Worm (Caenorhabditis elegans) whole organism, L1 larva: ENCODE measurements around the gene F33E11.2.

Experiments
- C16A3.4 ChIP-seq: fragments of 150-350 bp; optimal IDR thresholded peaks from 2 replicates; lab custom pipeline; 2014; ENCODE audit warnings: missing biosample characterization, missing genetic modification characterization
- F16B12.6 ChIP-seq: fragments of 150-350 bp; optimal IDR thresholded peaks from 2 replicates; lab custom pipeline; 2014; ENCODE audit warnings: missing biosample characterization, missing genetic modification characterization
- aha-1 ChIP-seq: fragments of 150-350 bp; optimal IDR thresholded peaks from 2 replicates; lab custom pipeline; 2014; ENCODE audit warnings: missing biosample characterization, missing genetic modification characterization
- alr-1 ChIP-seq: fragments of 200-800 bp; sonication (Bioruptor generic); optimal IDR thresholded peaks from 2 replicates; lab custom pipeline; 2018; ENCODE audit warnings: borderline replicate concordance, mild to moderate bottlenecking, missing genetic modification characterization, missing compliant biosample characterization
- aly-2 ChIP-seq: fragments of 150-350 bp; optimal IDR thresholded peaks from 2 replicates; lab custom pipeline; 2014; ENCODE audit warnings: missing biosample characterization, missing genetic modification characterization
- ceh-63 ChIP-seq: fragments of 200-800 bp; sonication (Bioruptor generic); optimal IDR thresholded peaks from 2 replicates; lab custom pipeline; 2018; ENCODE audit warnings: mild to moderate bottlenecking, missing genetic modification characterization, missing compliant biosample characterization
- ceh-82 ChIP-seq, 3 experiments: fragments of 150-350 bp in 1 of 3; sonication (generic microtip) in 2 of 3; optimal IDR thresholded peaks; 2 replicates each; lab custom pipeline; 2014 to 2017; ENCODE audit warnings: missing biosample characterization in 3 of 3, missing genetic modification characterization in 3 of 3
- ces-1 ChIP-seq: fragments of 150-350 bp; optimal IDR thresholded peaks from 2 replicates; lab custom pipeline; 2014; ENCODE audit warnings: missing biosample characterization, missing genetic modification reagents, missing genetic modification characterization
- dpl-1 ChIP-seq, 3 experiments: fragments of 150-350 bp in 2 of 3; sonication (generic microtip) in 1 of 3; optimal IDR thresholded peaks; 2 replicates each; lab custom pipeline; 2014 to 2017; ENCODE audit warnings: missing biosample characterization in 3 of 3, missing genetic modification characterization in 3 of 3, missing genetic modification reagents in 3 of 3
- dsc-1 ChIP-seq: sonication (generic microtip); optimal IDR thresholded peaks from 2 replicates; lab custom pipeline; 2016; ENCODE audit warnings: mild to moderate bottlenecking, missing genetic modification characterization, missing compliant biosample characterization
- efl-1 ChIP-seq, 4 experiments: fragments of 150-350 bp; optimal IDR thresholded peaks in 3 of 4; peaks in 1 of 4; 1 replicate in 1 of 4; 2 replicates in 3 of 4; lab custom pipeline; 2014; ENCODE audit warnings: missing biosample characterization in 2 of 4, missing genetic modification characterization in 2 of 4, missing genetic modification reagents in 2 of 4
- egl-13 ChIP-seq: sonication (generic microtip); optimal IDR thresholded peaks from 2 replicates; lab custom pipeline; 2016; ENCODE audit warnings: missing genotype, missing genetic modification reagents, missing genetic modification characterization, missing compliant biosample characterization
- fos-1 ChIP-seq: fragments of 150-350 bp; optimal IDR thresholded peaks from 2 replicates; lab custom pipeline; 2014; ENCODE audit warnings: missing biosample characterization, missing genetic modification characterization
- grh-1 ChIP-seq: fragments of 200-800 bp; sonication (Bioruptor generic); IDR thresholded peaks from 2 replicates; pipeline ENCODE4 v1.3.6; 2022; ENCODE audit warnings: missing genetic modification reagents, missing genetic modification characterization, missing compliant biosample characterization
- hlh-4 ChIP-seq: sonication (generic microtip); optimal IDR thresholded peaks from 2 replicates; lab custom pipeline; 2016; ENCODE audit warnings: mild to moderate bottlenecking, missing genetic modification characterization, missing compliant biosample characterization
- irx-1 ChIP-seq: sonication (generic microtip); optimal IDR thresholded peaks from 2 replicates; lab custom pipeline; 2016; ENCODE audit warnings: missing genetic modification characterization, missing compliant biosample characterization
- lin-35 ChIP-seq, 2 experiments: fragments of 150-350 bp; optimal IDR thresholded peaks; 2 replicates each; lab custom pipeline; 2014; ENCODE audit warnings: missing biosample characterization in 2 of 2, missing genetic modification characterization in 2 of 2, missing genetic modification reagents in 2 of 2
- lir-3 ChIP-seq: sonication (generic microtip); optimal IDR thresholded peaks from 2 replicates; lab custom pipeline; 2016; ENCODE audit warnings: mild to moderate bottlenecking, missing genetic modification characterization, moderate library complexity, missing compliant biosample characterization; ENCODE audit not compliant: poor library complexity
- lsy-2 ChIP-seq, 2 experiments: fragments of 150-350 bp; optimal IDR thresholded peaks; 2 replicates each; lab custom pipeline; 2014; ENCODE audit warnings: missing biosample characterization in 2 of 2, missing genetic modification characterization in 2 of 2
- mab-9 ChIP-seq: fragments of 200-800 bp; sonication (Bioruptor generic); IDR thresholded peaks from 2 replicates; pipeline ENCODE4 v1.3.6; 2022; ENCODE audit warnings: missing genetic modification reagents, missing genetic modification characterization, missing compliant biosample characterization
- mep-1 ChIP-seq: fragments of 150-350 bp; optimal IDR thresholded peaks from 2 replicates; lab custom pipeline; 2014; ENCODE audit warnings: missing biosample characterization, missing genetic modification characterization
- nhr-11 ChIP-seq: fragments of 150-350 bp; optimal IDR thresholded peaks from 2 replicates; lab custom pipeline; 2014; ENCODE audit warnings: missing biosample characterization, missing genetic modification characterization
- nhr-19 ChIP-seq: fragments of 200-800 bp; sonication (Bioruptor generic); conservative IDR thresholded peaks from 2 replicates; pipeline ENCODE4 v1.3.6; 2022; ENCODE audit warnings: missing genetic modification characterization, missing compliant biosample characterization
- nhr-20 ChIP-seq: sonication (generic microtip); optimal IDR thresholded peaks from 2 replicates; lab custom pipeline; 2016; ENCODE audit warnings: mild to moderate bottlenecking, missing genetic modification characterization, missing compliant biosample characterization
- nhr-28 ChIP-seq: fragments of 150-350 bp; optimal IDR thresholded peaks from 2 replicates; lab custom pipeline; 2014; ENCODE audit warnings: missing biosample characterization, missing genetic modification characterization
- nhr-47 ChIP-seq: sonication (generic microtip); optimal IDR thresholded peaks from 2 replicates; lab custom pipeline; 2016; ENCODE audit warnings: mild to moderate bottlenecking, missing genetic modification characterization, moderate library complexity, missing compliant biosample characterization
- nhr-84 ChIP-seq: sonication (generic microtip); optimal IDR thresholded peaks from 2 replicates; lab custom pipeline; 2017; ENCODE audit warnings: missing biosample characterization, missing genetic modification characterization
- nhr-85 ChIP-seq: sonication (generic microtip); peaks from one replicate; lab custom pipeline; 2016; ENCODE audit warnings: missing genetic modification characterization, inconsistent platforms, missing compliant biosample characterization
- nhr-90 ChIP-seq: sonication (generic microtip); optimal IDR thresholded peaks from 2 replicates; lab custom pipeline; 2016; ENCODE audit warnings: mild to moderate bottlenecking, missing genetic modification characterization, missing compliant biosample characterization; ENCODE audit not compliant: poor library complexity
- pag-3 ChIP-seq: sonication (generic microtip); optimal IDR thresholded peaks from 2 replicates; lab custom pipeline; 2017; ENCODE audit warnings: missing genetic modification characterization, mild to moderate bottlenecking, missing compliant biosample characterization, antibody characterized with exemption, borderline replicate concordance; ENCODE audit not compliant: insufficient read depth
- pax-3 ChIP-seq: fragments of 200-800 bp; sonication (Bioruptor generic); optimal IDR thresholded peaks from 2 replicates; lab custom pipeline; 2018; ENCODE audit warnings: mild to moderate bottlenecking, missing genetic modification characterization, moderate library complexity, missing compliant biosample characterization
- rnt-1 ChIP-seq: sonication (generic microtip); optimal IDR thresholded peaks from 2 replicates; lab custom pipeline; 2016; ENCODE audit warnings: mild to moderate bottlenecking, missing genetic modification characterization, moderate library complexity, missing compliant biosample characterization
- snpc-4 ChIP-seq: fragments of 150-350 bp; optimal IDR thresholded peaks from 2 replicates; lab custom pipeline; 2014; ENCODE audit warnings: missing biosample characterization, missing genetic modification characterization
- snu-23 ChIP-seq: sonication (generic microtip); optimal IDR thresholded peaks from 2 replicates; lab custom pipeline; 2016; ENCODE audit warnings: missing genetic modification characterization, missing compliant biosample characterization
- swsn-7 ChIP-seq: sonication (generic microtip); optimal IDR thresholded peaks from 2 replicates; lab custom pipeline; 2016; ENCODE audit warnings: missing genetic modification characterization, missing compliant biosample characterization
- tbx-2 ChIP-seq: sonication (generic microtip); optimal IDR thresholded peaks from 2 replicates; lab custom pipeline; 2016; ENCODE audit warnings: missing genetic modification characterization, missing compliant biosample characterization
- tlp-1 ChIP-seq: fragments of 150-350 bp; optimal IDR thresholded peaks from 2 replicates; lab custom pipeline; 2014; ENCODE audit warnings: missing biosample characterization, missing genetic modification characterization
- unc-130 ChIP-seq: fragments of 150-350 bp; optimal IDR thresholded peaks from 2 replicates; lab custom pipeline; 2017; ENCODE audit warnings: missing biosample characterization, missing genetic modification characterization, inconsistent platforms
- unc-30 ChIP-seq: sonication (generic microtip); optimal IDR thresholded peaks from 2 replicates; lab custom pipeline; 2017; ENCODE audit warnings: missing biosample characterization, missing genetic modification characterization
- unc-98 ChIP-seq: fragments of 200-800 bp; sonication (Bioruptor generic); IDR thresholded peaks from 2 replicates; pipeline ENCODE4 v1.3.6; 2022; ENCODE audit warnings: missing genetic modification characterization, missing compliant biosample characterization
- xbp-1 ChIP-seq: sonication (generic microtip); optimal IDR thresholded peaks from 2 replicates; lab custom pipeline; 2016; ENCODE audit warnings: missing genetic modification characterization, missing compliant biosample characterization

The F33E11.2 gene

ce11 chrV:304613-305012 is 6.9 kb downstream of the F33E11.2 start, which contains the start of gene F33E11.3:
Gene F33E11.3, minus strand, starts transcription at chrV:304713.
- no peak for TF ChIP-seq nhr-84 (tag; lab: Kevin White, UChicago)
- no peak for TF ChIP-seq ces-1 (GFP tag; lab: Kevin White, UChicago)
- no peak for TF ChIP-seq unc-30 (tag; lab: Kevin White, UChicago)
- TF ChIP-seq nhr-20 (tag; lab: Kevin White, UChicago): no peak
- TF ChIP-seq unc-98 (GFP tag; lab: Robert Waterston, UW): no peak
- TF ChIP-seq aly-2: no peak
- TF ChIP-seq egl-13: no peak
- TF ChIP-seq pax-3 (tag; lab: Kevin White, UChicago): no peak
- TF ChIP-seq efl-1 (optimal IDR thresholded peaks at IDR 0.05; lab: Kevin White, UChicago): no peak
- peak in 1 of 2 experiments; percentile 86 for TF ChIP-seq efl-1 (GFP tag; optimal IDR thresholded peaks at IDR 0.05 in 1 of 2; lab: Kevin White, UChicago)
- TF ChIP-seq rnt-1 (tag; lab: Kevin White, UChicago): no peak
- TF ChIP-seq pag-3 (tag; lab: Kevin White, UChicago): no peak
- peak; percentile 44 for TF ChIP-seq nhr-85 (tag; lab: Kevin White, UChicago)

DNA sequence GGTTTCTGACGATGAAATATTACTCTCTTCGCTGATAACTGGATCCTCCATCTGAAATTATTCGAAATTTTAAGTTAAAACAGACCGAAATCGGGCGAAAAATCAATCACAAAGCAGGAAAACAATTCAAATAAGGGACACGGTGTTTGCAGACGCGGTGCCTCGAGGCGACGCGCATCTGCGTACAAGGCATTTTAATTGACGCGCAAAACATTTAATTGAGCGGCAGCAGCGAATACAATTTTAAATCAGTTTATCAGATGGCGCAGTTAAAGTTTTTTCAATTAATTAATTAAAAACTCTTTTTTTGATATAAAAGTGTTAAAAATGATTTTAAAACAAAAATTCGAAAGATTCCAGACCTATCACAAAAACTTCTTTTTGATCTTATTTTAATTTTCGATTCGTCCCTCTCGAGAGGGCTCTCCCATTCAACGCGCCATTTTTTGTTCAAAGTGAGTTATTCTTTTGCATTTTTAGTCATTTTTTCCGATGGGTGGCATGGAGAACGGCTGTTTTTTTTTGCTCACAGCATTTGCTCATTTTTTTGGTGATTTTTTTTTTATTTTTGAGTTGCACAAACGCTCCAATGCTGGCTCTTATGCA is 13.8 kb downstream of the F33E11.2 start, which contains the start of gene phf-10:
phf-10 (minus strand) TSS at position 81 of the 606 bp plus-strand sequence.
- TF ChIP-seq tbx-2 (peak; percentile 46), nhr-20 (tag; lab: Kevin White, UChicago) (peak; percentile 44), lir-3 (tag; lab: Kevin White, UChicago) (no peak), lsy-2 (tag; optimal IDR thresholded peaks at IDR 0.05; lab: Kevin White, UChicago) (peak; percentile 38 to 51), ceh-82 (tag; optimal IDR thresholded peaks at IDR 0.05; lab: Kevin White, UChicago) (peak in 1 of 3 experiments; percentile 6), snu-23 (peak; percentile 56), snpc-4 (tag; lab: Kevin White, UChicago) (peak; percentile 12), dsc-1 (tag; lab: Kevin White, UChicago) (peak; percentile 39), hlh-4 (tag; lab: Kevin White, UChicago) (no peak), mab-9 (no peak), dpl-1 (GFP tag; optimal IDR thresholded peaks at IDR 0.05; lab: Kevin White, UChicago) (peak; percentile 36 to 75 (median 74)), alr-1 (tag; lab: Kevin White, UChicago) (no peak), fos-1 (tag; lab: Kevin White, UChicago) (no peak), F16B12.6 (tag; lab: Kevin White, UChicago) (peak; percentile 83), ceh-63 (GFP tag; lab: Kevin White, UChicago) (no peak), nhr-90 (tag; lab: Kevin White, UChicago) (peak; percentile 18), C16A3.4 (tag; lab: Kevin White, UChicago) (peak; percentile 23), irx-1 (no peak), swsn-7 (tag; lab: Kevin White, UChicago) (peak; percentile 41), efl-1 (optimal IDR thresholded peaks at IDR 0.05; lab: Kevin White, UChicago) (peak; percentile 16 to 76), efl-1 (GFP tag; optimal IDR thresholded peaks at IDR 0.05 in 1 of 2; lab: Kevin White, UChicago) (peak; percentile 75 to 97), tlp-1 (no peak), xbp-1 (tag; lab: Kevin White, UChicago) (peak; percentile 35), unc-130 (tag; lab: Kevin White, UChicago) (peak; percentile 19), nhr-11 (no peak), nhr-19 (peak; percentile 15; the same call in 1 of the 2 replicates), unc-98 (GFP tag; lab: Robert Waterston, UW) (no peak), grh-1 (GFP tag; lab: Robert Waterston, UW) (no peak), aha-1 (tag; lab: Kevin White, UChicago) (no peak), nhr-47 (tag; lab: Kevin White, UChicago) (peak; percentile 60), nhr-28 (tag; lab: Kevin White, UChicago) (no peak), mep-1 (tag; lab: Kevin White, UChicago) (peak; percentile 9), unc-30 (tag; lab: Kevin White, UChicago) (no peak), lin-35 (GFP tag; optimal IDR thresholded peaks at IDR 0.05; lab: Kevin White, UChicago) (peak; percentile 34 to 79)
- TF ChIP-seq, all 84 proteins: peak for 19
